Worm (Caenorhabditis elegans): ENCODE results near the gene C55A1.4.
"Not testable (repeated sequence)": the region's sequence is repeated elsewhere in the genome, so short reads cannot be mapped to it uniquely, and the experiment has no call there.

Gene C55A1.4

DNA sequence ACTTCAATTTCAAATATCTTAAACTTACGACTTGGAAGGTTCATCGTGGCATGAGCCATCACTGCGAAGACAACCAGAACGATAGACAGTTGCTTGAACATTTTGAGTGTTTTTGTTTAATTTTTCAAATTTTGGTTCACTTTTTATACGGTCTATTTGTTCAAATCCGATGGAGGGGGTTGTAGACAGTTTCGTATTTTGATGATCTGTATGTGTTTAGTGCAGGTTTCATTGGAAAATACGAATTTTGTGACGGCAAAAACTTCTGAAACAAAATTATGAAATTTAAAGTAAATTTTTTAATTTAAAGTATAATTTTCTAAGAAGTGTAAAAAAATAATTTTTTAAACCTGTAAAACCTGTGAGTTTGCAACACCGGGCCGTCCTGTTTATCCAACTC, at the start of gene C55A1.4:
Gene C55A1.4 (minus strand): TSS at position 101 of the 400 bp plus-strand sequence.
- not testable (repeated sequence) for TF ChIP-seq ZK546.5, nhr-11, nhr-12 (tag; optimal IDR thresholded peaks at IDR 0.05)

- TF ChIP-seq sma-3 (GFP tag; optimal IDR thresholded peaks at IDR 0.05), result no peak
- no peak for TF ChIP-seq egl-27 (tag; optimal IDR thresholded peaks at IDR 0.05)
- TF ChIP-seq mab-5 (tag; optimal IDR thresholded peaks at IDR 0.05), result no peak
- TF ChIP-seq peb-1 (tag; optimal IDR thresholded peaks at IDR 0.05), result no peak
- no peak for TF ChIP-seq blmp-1 (tag; optimal IDR thresholded peaks at IDR 0.05; ENCODE audit: insufficient read depth)
- TF ChIP-seq dmd-4 (tag; optimal IDR thresholded peaks at IDR 0.05), result no peak
- TF ChIP-seq ceh-82 (tag; optimal IDR thresholded peaks at IDR 0.05), result no peak
- TF ChIP-seq ztf-11 (tag; optimal IDR thresholded peaks at IDR 0.05), result no peak
These were observed 46.9 kb upstream of the C55A1.4 start, which contains the start of gene nhr-268 for ce11 chrV:15689952-15690351. Gene nhr-268 (plus strand): TSS chrV:15690252.

DNA sequence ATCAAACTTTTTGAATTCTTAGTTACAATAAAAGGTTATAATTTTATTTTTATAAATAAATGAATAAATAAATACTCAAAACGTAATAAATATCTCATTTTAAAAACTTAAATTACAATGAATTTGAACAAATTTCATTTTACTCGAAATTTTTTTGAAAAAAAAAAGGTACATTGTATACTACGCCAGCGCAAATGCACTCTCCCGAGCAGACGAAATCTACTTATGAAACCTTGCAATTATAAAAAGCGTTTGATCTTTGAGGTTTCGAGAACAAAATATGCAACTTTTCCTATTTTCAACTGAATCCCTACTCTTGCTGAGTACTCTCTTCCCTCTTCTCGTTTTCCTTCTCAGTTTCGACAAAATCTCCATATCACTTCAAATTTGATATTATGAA, 44.6 kb upstream of the C55A1.4 start, which contains the start of gene nhr-197:
Gene nhr-197 (plus strand): TSS at position 301 of the 400 bp plus-strand sequence.
- no peak for TF ChIP-seq ama-1 (optimal IDR thresholded peaks at IDR 0.05)
- TF ChIP-seq sma-3 (GFP tag; optimal IDR thresholded peaks at IDR 0.05), result no peak
- TF ChIP-seq zag-1 (tag; optimal IDR thresholded peaks at IDR 0.05), result no peak
- no peak for TF ChIP-seq nhr-12 (tag; optimal IDR thresholded peaks at IDR 0.05)
- no peak for TF ChIP-seq nhr-6 (tag; optimal IDR thresholded peaks at IDR 0.05)
- TF ChIP-seq nhr-11 (tag; optimal IDR thresholded peaks at IDR 0.05), result no peak
- TF ChIP-seq sem-4 (tag; optimal IDR thresholded peaks at IDR 0.05), result no peak
- no peak for TF ChIP-seq nhr-237 (tag; optimal IDR thresholded peaks at IDR 0.05)
- no peak for TF ChIP-seq unc-62 (GFP tag; optimal IDR thresholded peaks at IDR 0.05)
- TF ChIP-seq R02D3.7 (tag; optimal IDR thresholded peaks at IDR 0.05), result no peak

DNA sequence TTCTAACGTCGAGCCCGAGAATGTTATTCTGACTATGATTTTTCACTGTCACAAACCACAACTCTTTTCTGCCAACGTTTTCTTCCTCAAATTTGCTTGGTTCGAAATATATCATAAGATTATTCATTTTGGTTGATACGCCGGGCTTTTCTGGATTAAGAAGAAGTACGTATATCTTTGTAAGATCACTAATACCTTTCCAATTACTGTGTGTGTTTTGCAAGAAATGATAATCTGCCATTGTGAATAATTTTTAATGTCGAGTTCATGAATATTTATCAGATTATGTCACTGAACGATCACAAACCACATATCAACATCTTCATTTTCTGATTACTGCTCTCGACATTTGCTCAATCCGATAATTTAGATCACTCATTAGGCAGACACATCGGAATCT, 42.5 kb upstream of the C55A1.4 start, which contains the start of gene nhr-196:
Gene nhr-196 (plus strand): TSS at position 118 of the 400 bp plus-strand sequence.
- TF ChIP-seq mab-5 (tag; optimal IDR thresholded peaks at IDR 0.05) (no peak), elt-3 (tag; optimal IDR thresholded peaks at IDR 0.05) (no peak), ama-1 (optimal IDR thresholded peaks at IDR 0.05) (no peak), Y55F3AM.14 (GFP tag; optimal IDR thresholded peaks at IDR 0.05) (no peak), dmd-4 (tag; optimal IDR thresholded peaks at IDR 0.05) (no peak), nhr-129 (tag; optimal IDR thresholded peaks at IDR 0.05) (no peak), sma-9 (GFP tag; optimal IDR thresholded peaks at IDR 0.05) (no peak), sma-9 (tag; optimal IDR thresholded peaks at IDR 0.05) (no peak), skn-1 (tag; optimal IDR thresholded peaks at IDR 0.05) (no peak), sem-4 (tag; optimal IDR thresholded peaks at IDR 0.05) (no peak), lin-11 (tag; optimal IDR thresholded peaks at IDR 0.05) (no peak), nhr-25 (tag; optimal IDR thresholded peaks at IDR 0.05) (no peak), zag-1 (tag; optimal IDR thresholded peaks at IDR 0.05) (no peak), lin-13 (GFP tag; optimal IDR thresholded peaks at IDR 0.05) (no peak), ceh-82 (tag; optimal IDR thresholded peaks at IDR 0.05) (no peak), mdl-1 (tag; optimal IDR thresholded peaks at IDR 0.05) (no peak), elt-1 (tag; optimal IDR thresholded peaks at IDR 0.05) (no peak), nhr-77 (tag; optimal IDR thresholded peaks at IDR 0.05) (no peak), lin-39 (tag; optimal IDR thresholded peaks at IDR 0.05) (no peak), ztf-4 (tag; optimal IDR thresholded peaks at IDR 0.05) (no peak)

DNA sequence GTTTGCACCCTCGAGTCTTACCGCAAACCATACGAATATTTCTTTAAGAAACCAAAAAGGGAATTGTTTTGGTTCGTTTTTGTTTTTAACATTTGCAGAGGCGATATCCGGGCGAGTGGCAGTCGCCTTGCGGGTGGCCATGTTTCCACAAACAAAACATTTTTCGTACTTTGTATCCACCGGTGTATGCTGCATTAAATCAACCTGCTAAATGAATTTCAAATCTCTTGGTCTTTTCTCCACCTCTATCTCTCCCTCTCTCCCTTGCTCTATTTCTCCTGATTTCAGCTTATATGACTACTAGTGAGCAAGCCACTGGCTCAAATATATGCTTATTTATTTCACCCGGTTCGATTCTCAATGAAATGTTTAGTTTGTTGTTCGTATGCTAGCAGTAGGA, 34.1 kb upstream of the C55A1.4 start, which contains the start of gene nhr-52:
Gene nhr-52 (plus strand): TSS at position 301 of the 400 bp plus-strand sequence.
- TF ChIP-seq ceh-82 (tag; optimal IDR thresholded peaks at IDR 0.05), result no peak
- no peak for TF ChIP-seq unc-62 (GFP tag; optimal IDR thresholded peaks at IDR 0.05)
- no peak for TF ChIP-seq sma-3 (GFP tag; optimal IDR thresholded peaks at IDR 0.05)
- no peak for TF ChIP-seq nhr-25 (tag; optimal IDR thresholded peaks at IDR 0.05)
- TF ChIP-seq elt-3 (tag; optimal IDR thresholded peaks at IDR 0.05), result no peak
- TF ChIP-seq unc-55 (GFP tag; optimal IDR thresholded peaks at IDR 0.05), result no peak
- TF ChIP-seq gmeb-1 (tag; optimal IDR thresholded peaks at IDR 0.05), result no peak
